Fruit fly (Drosophila melanogaster): Measurements from ENCODE around the gene Ets96B.

Ets96B gene

DNA sequence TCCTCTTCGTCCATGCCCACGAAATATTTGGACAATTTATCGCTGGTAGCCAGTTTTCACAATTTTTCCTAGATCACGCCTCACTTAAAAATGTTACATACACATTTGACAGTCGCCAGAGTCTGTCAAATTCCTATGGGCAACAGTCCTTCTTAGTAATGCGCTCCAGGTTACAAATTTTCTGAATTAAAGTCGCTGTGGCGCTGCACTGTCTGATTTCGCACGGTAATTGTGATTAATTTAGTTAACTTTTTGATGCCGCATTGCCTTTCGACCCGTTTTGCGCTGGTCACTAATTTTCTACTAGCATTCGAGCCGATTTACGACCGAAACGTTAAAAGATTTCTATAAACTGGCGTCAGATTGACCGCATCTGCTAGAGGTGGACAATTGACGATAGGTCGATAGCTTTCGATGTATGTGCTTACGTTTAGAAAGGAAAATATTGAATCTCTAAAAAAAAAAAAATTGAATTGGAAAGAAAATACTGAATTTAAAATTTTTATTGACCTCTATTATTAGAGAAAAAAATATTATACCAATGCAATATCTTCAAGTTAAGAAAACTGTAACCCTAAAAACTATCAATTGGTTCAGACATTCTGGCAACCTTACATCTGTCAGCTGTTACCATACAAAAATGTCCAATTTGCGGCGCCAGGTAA is 25.9 kb downstream of the Ets96B start, which contains the start of the genes lili and CG34150 (continued):
- TF ChIP-seq croc (GFP tag; conservative IDR thresholded peaks at IDR 0.05), result peak; percentile 37; the same call in 2 of the 3 replicates
- TF ChIP-seq pros (GFP tag; optimal IDR thresholded peaks at IDR 0.05), result no peak
- TF ChIP-seq CG10147 (GFP tag; optimal IDR thresholded peaks at IDR 0.05), result peak; percentile 70
- TF ChIP-seq Sin3A (optimal IDR thresholded peaks at IDR 0.05), result peak; percentile 43
- TF ChIP-seq sqz (GFP tag; optimal IDR thresholded peaks at IDR 0.05), result no peak
- TF ChIP-seq trh (GFP tag; optimal IDR thresholded peaks at IDR 0.05), result peak; percentile 26
- peak; percentile 40; the same call in 1 of the 2 replicates for TF ChIP-seq CG4404 (GFP tag; IDR thresholded peaks at IDR 0.05)
- no peak for TF ChIP-seq CG15011 (GFP tag; optimal IDR thresholded peaks at IDR 0.05)
- TF ChIP-seq CG12391 (tag; optimal IDR thresholded peaks at IDR 0.05), result peak; percentile 93
- TF ChIP-seq Jarid2 (GFP tag; optimal IDR thresholded peaks at IDR 0.05), result peak; percentile 90
- TF ChIP-seq CG10431 (GFP tag; optimal IDR thresholded peaks at IDR 0.05), result peak; percentile 30
- TF ChIP-seq CG2129 (GFP tag; IDR thresholded peaks at IDR 0.05; ENCODE audit: partially characterized antibody), result peak; percentile 41; the same call in 1 of the 2 replicates
- TF ChIP-seq CG10543 (GFP tag; optimal IDR thresholded peaks at IDR 0.05), result peak; percentile 71
- TF ChIP-seq CrebB (tag; optimal IDR thresholded peaks at IDR 0.05), result no peak
- peak; percentile 6 for TF ChIP-seq NK7.1 (GFP tag; optimal IDR thresholded peaks at IDR 0.05)
- TF ChIP-seq Poxn (GFP tag; IDR thresholded peaks at IDR 0.05), result no peak
- TF ChIP-seq Stat92E (GFP tag; optimal IDR thresholded peaks at IDR 0.05), result no peak
- TF ChIP-seq CG1832 (GFP tag; optimal IDR thresholded peaks at IDR 0.05), result no peak
- TF ChIP-seq tx (GFP tag; optimal IDR thresholded peaks at IDR 0.05), result peak; percentile 61
- TF ChIP-seq Adf1 (GFP tag; IDR thresholded peaks at IDR 0.05), result peak; percentile 44
- peak; percentile 88 for TF ChIP-seq CG9932 (GFP tag; IDR thresholded peaks at IDR 0.05)
- peak; percentile 95 for TF ChIP-seq CG9437 (GFP tag; optimal IDR thresholded peaks at IDR 0.05)
- peak; percentile 56 for TF ChIP-seq CG10209 (GFP tag; optimal IDR thresholded peaks at IDR 0.05)
- TF ChIP-seq slbo (GFP tag; IDR thresholded peaks at IDR 0.05), result peak; percentile 86
- TF ChIP-seq chn (GFP tag; optimal IDR thresholded peaks at IDR 0.05), result peak; percentile 78
- TF ChIP-seq Ets65A (GFP tag), result peak; percentile 90
- peak; percentile 74 for TF ChIP-seq CG4820 (GFP tag; optimal IDR thresholded peaks at IDR 0.05)
- TF ChIP-seq Max (GFP tag; optimal IDR thresholded peaks at IDR 0.05), result peak; percentile 79
- peak; percentile 83 for TF ChIP-seq BEAF-32 (GFP tag; optimal IDR thresholded peaks at IDR 0.05)
- TF ChIP-seq CG9876 (GFP tag; optimal IDR thresholded peaks at IDR 0.05), result no peak
- peak; percentile 95 for TF ChIP-seq Sry-δ (GFP tag; optimal IDR thresholded peaks at IDR 0.05)
- TF ChIP-seq stc (GFP tag; IDR thresholded peaks at IDR 0.05), result peak; percentile 56
- TF ChIP-seq fd3F (GFP tag; optimal IDR thresholded peaks at IDR 0.05), result peak; percentile 67
- TF ChIP-seq CG7556 (GFP tag; optimal IDR thresholded peaks at IDR 0.05), result peak; percentile 64
- no peak for TF ChIP-seq Elba2 (GFP tag; optimal IDR thresholded peaks at IDR 0.05)
- peak; percentile 52; the same call in 1 of the 2 replicates for TF ChIP-seq peb (GFP tag; IDR thresholded peaks at IDR 0.05)
- no peak for TF ChIP-seq TFAM (GFP tag; optimal IDR thresholded peaks at IDR 0.05)
- peak; percentile 61; the same call in 1 of the 2 replicates for TF ChIP-seq lmd (GFP tag; IDR thresholded peaks at IDR 0.05)
- peak; percentile 72 for TF ChIP-seq CG12744 (GFP tag; optimal IDR thresholded peaks at IDR 0.05)
- peak; percentile 69 for TF ChIP-seq dmrt11E (tag; optimal IDR thresholded peaks at IDR 0.05)
- peak; percentile 40 for TF ChIP-seq cwo (GFP tag; optimal IDR thresholded peaks at IDR 0.05)
- TF ChIP-seq sima (GFP tag; optimal IDR thresholded peaks at IDR 0.05), result peak; percentile 41
- peak; percentile 27 for TF ChIP-seq Sry-β (GFP tag; optimal IDR thresholded peaks at IDR 0.05)
- TF ChIP-seq zen (tag; optimal IDR thresholded peaks at IDR 0.05), result peak; percentile 54
- no peak for TF ChIP-seq Sox100B (GFP tag; optimal IDR thresholded peaks at IDR 0.05)
- peak; percentile 73 for TF ChIP-seq Dad (GFP tag; optimal IDR thresholded peaks at IDR 0.05)
- TF ChIP-seq ase (GFP tag; IDR thresholded peaks at IDR 0.05), result no peak
- no peak for TF ChIP-seq CG10274 (GFP tag; optimal IDR thresholded peaks at IDR 0.05)
- TF ChIP-seq CG1233 (GFP tag; optimal IDR thresholded peaks at IDR 0.05), result peak; percentile 64
- TF ChIP-seq D19A (tag; optimal IDR thresholded peaks at IDR 0.05), result no peak
